Worm (Caenorhabditis elegans): ENCODE data around the gene C44B9.2.
A peak's percentile ranks its signal among the peaks of the same experiment; 100 is the strongest.

Gene C44B9.2

DNA sequence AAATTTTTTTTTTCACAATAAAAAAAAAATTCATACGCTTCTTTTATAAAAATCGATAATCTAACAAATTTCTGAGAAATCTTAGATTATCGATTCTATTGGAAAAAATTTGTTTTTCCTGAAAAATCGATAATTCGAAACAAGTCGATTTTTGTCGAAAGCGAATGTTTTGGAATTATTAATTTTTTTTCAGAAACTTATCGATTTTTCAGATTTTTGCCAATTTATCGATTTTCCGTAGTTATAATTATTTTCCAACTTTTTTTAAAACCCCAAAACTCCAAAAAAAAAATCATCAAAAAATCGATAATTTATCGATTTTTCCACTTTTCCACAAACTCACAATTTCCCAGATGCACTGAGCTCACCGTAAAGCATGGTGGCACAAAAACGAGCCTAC is 13.9 kb upstream of the C44B9.2 start:
- TF ChIP-seq nhr-28 (tag; optimal IDR thresholded peaks at IDR 0.05) (no peak), cnd-1 (tag; optimal IDR thresholded peaks at IDR 0.05) (no peak), nhr-237 (tag; optimal IDR thresholded peaks at IDR 0.05) (no peak), lin-13 (tag; optimal IDR thresholded peaks at IDR 0.05) (no peak), hlh-1 (tag; optimal IDR thresholded peaks at IDR 0.05) (no peak)

DNA sequence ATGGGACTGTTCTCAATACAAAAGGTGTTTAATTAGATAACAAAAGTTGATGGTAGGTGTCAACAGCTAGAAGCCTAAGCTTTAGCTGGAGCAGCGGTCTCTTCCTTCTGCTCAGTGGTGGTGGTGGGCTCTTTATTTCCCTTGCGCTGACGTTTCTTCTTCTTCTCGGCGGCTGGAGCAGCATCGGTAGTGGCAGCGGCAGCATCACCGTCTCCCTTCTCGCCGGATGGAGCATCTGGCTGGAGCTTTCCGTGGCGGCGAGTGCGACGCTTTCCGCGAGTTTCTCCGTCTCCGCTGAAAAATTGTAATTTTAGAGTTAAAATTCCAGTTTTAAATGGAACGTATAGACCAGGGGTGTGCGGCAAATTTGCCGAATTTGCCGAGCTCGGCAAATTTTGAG is 8.1 kb upstream of the C44B9.2 start:
- TF ChIP-seq sem-2 (GFP tag; optimal IDR thresholded peaks at IDR 0.05) = no peak
- TF ChIP-seq hlh-1 (tag; optimal IDR thresholded peaks at IDR 0.05) = no peak
- no peak for TF ChIP-seq blmp-1 (tag; optimal IDR thresholded peaks at IDR 0.05)
- TF ChIP-seq ceh-83 (GFP tag; optimal IDR thresholded peaks at IDR 0.05) = no peak
- no peak for TF ChIP-seq drap-1 (GFP tag; optimal IDR thresholded peaks at IDR 0.05)
- no peak for TF ChIP-seq ham-2 (GFP tag; optimal IDR thresholded peaks at IDR 0.05)
- no peak for TF ChIP-seq unc-39 (tag; optimal IDR thresholded peaks at IDR 0.05)

DNA sequence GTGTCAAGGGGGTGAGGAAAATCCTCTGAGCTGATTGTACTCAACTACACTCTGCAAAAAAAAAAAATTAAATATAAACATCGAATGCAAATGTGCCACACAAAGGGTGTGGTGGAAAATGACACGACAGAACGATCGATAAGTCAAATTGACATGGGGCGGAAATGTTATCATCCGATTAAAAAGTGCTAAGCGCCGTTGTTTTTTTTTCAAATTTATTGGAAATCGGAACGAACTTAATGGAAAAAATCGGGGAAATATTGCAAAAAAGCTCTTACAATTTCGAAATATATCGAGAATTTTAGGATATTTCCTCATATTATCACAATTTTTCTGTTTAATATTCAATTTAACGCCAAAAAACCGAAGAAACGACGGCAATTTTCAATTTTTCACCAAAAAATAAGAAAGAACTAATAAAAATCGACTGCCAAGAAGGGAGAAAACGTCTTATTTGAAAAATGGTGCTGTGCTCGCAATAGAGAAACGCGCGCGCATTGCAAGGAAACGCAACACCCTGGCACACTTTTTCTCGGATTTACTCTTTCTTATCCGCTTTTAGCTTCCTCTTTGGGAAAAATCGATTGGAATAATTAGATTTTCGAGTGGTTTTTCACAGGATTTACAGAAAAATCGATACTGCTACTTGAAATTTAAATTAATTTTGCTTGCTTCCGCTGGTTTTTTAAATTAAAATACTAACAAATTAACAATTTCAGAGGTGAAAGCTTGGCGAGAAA is 6.4 kb upstream of the C44B9.2 start, which contains the start of the genes cey-4 and vps-50:
TSS of gene cey-4 (minus strand) at position 51 of the 740 bp plus-strand sequence.
TSS of gene vps-50 (plus strand) at position 541 of the 740 bp plus-strand sequence.
- TF ChIP-seq ces-1 (GFP tag; optimal IDR thresholded peaks at IDR 0.05) (peak; percentile 92), hlh-1 (tag; optimal IDR thresholded peaks at IDR 0.05) (peak; percentile 7), mep-1 (tag; optimal IDR thresholded peaks at IDR 0.05) (peak; percentile 44), blmp-1 (tag; optimal IDR thresholded peaks at IDR 0.05) (no peak), sptf-1 (tag; optimal IDR thresholded peaks at IDR 0.05) (peak; percentile 23), ham-2 (GFP tag; optimal IDR thresholded peaks at IDR 0.05) (no peak), unc-120 (tag; optimal IDR thresholded peaks at IDR 0.05; ENCODE audit: poor library complexity, severe bottlenecking) (peak; percentile 74), lsy-2 (tag; optimal IDR thresholded peaks at IDR 0.05) (peak; percentile 9), mls-2 (tag; optimal IDR thresholded peaks at IDR 0.05) (no peak), pha-4 (tag; optimal IDR thresholded peaks at IDR 0.05) (no peak)

DNA sequence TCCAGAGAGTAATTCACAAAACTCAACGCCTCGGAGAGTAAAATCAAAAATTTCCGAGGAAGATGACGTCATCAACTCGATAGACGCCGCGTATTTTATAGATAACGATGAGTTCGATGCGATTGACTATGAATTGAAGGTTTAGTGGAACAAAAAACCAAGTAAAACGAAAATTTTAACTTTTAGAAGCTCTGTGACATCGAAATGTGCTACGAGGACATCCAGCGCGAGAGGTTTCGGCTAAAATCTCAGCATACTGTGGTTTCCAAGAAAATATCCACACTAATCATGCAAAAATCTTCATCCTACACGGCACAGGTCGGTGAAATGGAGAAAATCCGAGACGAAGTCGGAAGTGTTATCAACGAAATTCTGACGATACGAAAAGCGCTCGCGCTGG is 5.6 kb upstream of the C44B9.2 start:
- TF ChIP-seq nhr-12 (tag; optimal IDR thresholded peaks at IDR 0.05) (no peak), zip-8 (tag; optimal IDR thresholded peaks at IDR 0.05) (peak; percentile 49)

DNA sequence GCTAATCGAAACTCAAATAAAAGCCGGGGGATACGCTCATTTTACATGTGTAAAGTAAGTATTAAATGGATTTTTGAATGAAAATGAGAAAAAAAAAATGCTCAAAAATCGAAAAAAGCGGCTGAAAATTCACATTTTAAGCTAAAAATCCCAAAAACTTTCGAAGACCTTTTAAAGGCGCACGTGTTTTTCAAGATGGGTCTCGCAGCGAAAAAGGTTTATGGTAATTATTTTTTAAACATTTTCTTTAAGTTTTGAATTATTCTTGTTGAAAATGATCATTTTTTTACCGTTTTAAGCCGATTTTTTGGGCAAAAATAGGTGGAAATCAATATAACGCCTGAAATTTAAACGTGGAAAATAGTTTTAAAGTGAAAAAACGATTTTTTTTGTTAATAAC is 5.1 kb upstream of the C44B9.2 start:
- TF ChIP-seq cnd-1 (tag; optimal IDR thresholded peaks at IDR 0.05) = no peak
- no peak for TF ChIP-seq sptf-1 (tag; optimal IDR thresholded peaks at IDR 0.05)
- TF ChIP-seq zip-8 (tag; optimal IDR thresholded peaks at IDR 0.05) = no peak

DNA sequence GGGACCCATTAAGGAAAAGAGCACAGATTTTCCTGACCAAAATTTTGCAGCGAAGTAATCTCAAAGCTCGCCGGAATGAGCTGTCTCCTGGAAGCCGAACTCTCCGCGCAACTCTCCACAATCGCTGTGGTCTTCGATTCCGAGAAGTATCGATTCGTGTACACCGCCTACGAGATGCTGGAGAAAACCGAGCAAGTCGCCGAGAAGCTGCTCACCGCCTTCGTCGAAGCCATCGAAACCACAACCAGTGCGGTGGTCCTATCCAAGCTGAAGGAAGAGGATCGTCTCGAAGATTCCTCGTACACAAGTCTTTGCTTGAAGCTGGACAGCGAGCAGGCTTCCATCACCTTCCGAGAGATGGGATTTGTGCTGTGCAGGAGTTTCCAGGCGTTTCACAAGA is 4.4 kb upstream of the C44B9.2 start:
- TF ChIP-seq unc-62 (GFP tag; optimal IDR thresholded peaks at IDR 0.05) = no peak
- TF ChIP-seq hlh-1 (tag; optimal IDR thresholded peaks at IDR 0.05) = no peak
- no peak for TF ChIP-seq blmp-1 (tag; optimal IDR thresholded peaks at IDR 0.05)
- TF ChIP-seq cnd-1 (tag; optimal IDR thresholded peaks at IDR 0.05) = no peak
- no peak for TF ChIP-seq unc-120 (tag; optimal IDR thresholded peaks at IDR 0.05; ENCODE audit: poor library complexity, severe bottlenecking)
- no peak for TF ChIP-seq ztf-11 (tag; optimal IDR thresholded peaks at IDR 0.05)
- TF ChIP-seq nhr-2 (tag; optimal IDR thresholded peaks at IDR 0.05) = no peak
- TF ChIP-seq mep-1 (tag; optimal IDR thresholded peaks at IDR 0.05) = no peak
- no peak for TF ChIP-seq ces-1 (GFP tag; optimal IDR thresholded peaks at IDR 0.05)
- no peak for TF ChIP-seq ham-2 (GFP tag; optimal IDR thresholded peaks at IDR 0.05)
- no peak for TF ChIP-seq sptf-1 (tag; optimal IDR thresholded peaks at IDR 0.05)
- no peak for TF ChIP-seq nhr-12 (tag; optimal IDR thresholded peaks at IDR 0.05)
- no peak for TF ChIP-seq snpc-4 (tag; optimal IDR thresholded peaks at IDR 0.05)
- no peak for TF ChIP-seq ceh-83 (GFP tag; optimal IDR thresholded peaks at IDR 0.05)

DNA sequence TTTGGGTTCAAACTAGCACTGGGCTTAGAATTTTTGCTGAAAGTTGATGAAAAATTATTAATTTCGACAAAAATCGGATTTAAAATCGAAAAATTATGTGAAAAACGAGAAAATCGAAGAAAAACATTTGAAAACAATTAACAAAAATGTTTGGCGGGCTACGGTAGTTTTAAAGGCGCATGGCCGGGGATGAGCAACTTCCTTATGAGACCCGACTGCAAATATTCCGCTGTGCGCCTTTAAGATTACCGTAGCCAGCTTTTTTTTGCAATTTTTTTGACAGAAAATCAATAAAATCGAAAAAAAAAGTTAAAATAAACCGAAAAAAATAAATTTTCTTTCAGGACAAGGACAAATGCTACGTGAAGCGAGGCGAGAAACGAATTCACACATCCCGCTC is 2.3 kb downstream of the C44B9.2 start:
- TF ChIP-seq lsy-2 (tag; optimal IDR thresholded peaks at IDR 0.05) (no peak), nhr-237 (tag; optimal IDR thresholded peaks at IDR 0.05) (no peak), ztf-11 (tag; optimal IDR thresholded peaks at IDR 0.05) (no peak), mab-5 (tag; optimal IDR thresholded peaks at IDR 0.05) (no peak), sem-2 (GFP tag; optimal IDR thresholded peaks at IDR 0.05) (no peak), ham-2 (GFP tag; optimal IDR thresholded peaks at IDR 0.05) (no peak), ceh-83 (GFP tag; optimal IDR thresholded peaks at IDR 0.05) (no peak), unc-62 (GFP tag; optimal IDR thresholded peaks at IDR 0.05) (no peak), snpc-4 (tag; optimal IDR thresholded peaks at IDR 0.05) (no peak), nhr-28 (tag; optimal IDR thresholded peaks at IDR 0.05) (no peak), ceh-39 (tag; optimal IDR thresholded peaks at IDR 0.05) (no peak), elt-1 (tag; optimal IDR thresholded peaks at IDR 0.05; ENCODE audit: borderline replicate concordance, insufficient read depth) (no peak), ces-1 (GFP tag; optimal IDR thresholded peaks at IDR 0.05) (no peak), M03D4.4 (tag; optimal IDR thresholded peaks at IDR 0.05) (no peak), lin-13 (tag; optimal IDR thresholded peaks at IDR 0.05) (no peak), mls-2 (tag; optimal IDR thresholded peaks at IDR 0.05) (no peak), lin-32 (GFP tag; optimal IDR thresholded peaks at IDR 0.05) (no peak), bed-3 (GFP tag; optimal IDR thresholded peaks at IDR 0.05) (no peak), blmp-1 (tag; optimal IDR thresholded peaks at IDR 0.05) (no peak), drap-1 (GFP tag; optimal IDR thresholded peaks at IDR 0.05) (no peak)
